Worm (Caenorhabditis elegans): Measurements from ENCODE around the gene srh-167.

The srh-167 gene

ce11 chrV:16333412-16333811 is at the start of gene srh-167:
Gene srh-167 (plus strand): TSS chrV:16333712.
- TF ChIP-seq hnd-1 (tag; optimal IDR thresholded peaks at IDR 0.05) (no peak), tbx-11 (GFP tag; IDR thresholded peaks at IDR 0.05) (no peak), ama-1 (optimal IDR thresholded peaks at IDR 0.05) (no peak), F13C5.2 (tag; optimal IDR thresholded peaks at IDR 0.05) (no peak), tra-4 (tag; optimal IDR thresholded peaks at IDR 0.05) (no peak), aly-1 (tag; optimal IDR thresholded peaks at IDR 0.05) (no peak)

- no peak for TF ChIP-seq hmbx-1 (tag; optimal IDR thresholded peaks at IDR 0.05)
- TF ChIP-seq F13C5.2 (tag; optimal IDR thresholded peaks at IDR 0.05) = no peak
- no peak for TF ChIP-seq aly-1 (tag; optimal IDR thresholded peaks at IDR 0.05)
- no peak for TF ChIP-seq flt-1 (GFP tag; IDR thresholded peaks at IDR 0.05)
- TF ChIP-seq ceh-36 (tag; optimal IDR thresholded peaks at IDR 0.05) = no peak
- TF ChIP-seq hnd-1 (tag; optimal IDR thresholded peaks at IDR 0.05) = no peak
- TF ChIP-seq tra-4 (tag; optimal IDR thresholded peaks at IDR 0.05) = no peak
- TF ChIP-seq pes-1 (GFP tag; IDR thresholded peaks at IDR 0.05) = no peak
- no peak for TF ChIP-seq ets-7 (tag; optimal IDR thresholded peaks at IDR 0.05)
- TF ChIP-seq ceh-13 (GFP tag; optimal IDR thresholded peaks at IDR 0.05) = no peak
- TF ChIP-seq sea-1 (GFP tag; conservative IDR thresholded peaks at IDR 0.05) = no peak
- no peak for TF ChIP-seq hmg-4 (GFP tag; optimal IDR thresholded peaks at IDR 0.05)
- no peak for TF ChIP-seq ama-1 (optimal IDR thresholded peaks at IDR 0.05)
- no peak for TF ChIP-seq tbx-11 (GFP tag; IDR thresholded peaks at IDR 0.05)
- no peak for TF ChIP-seq tbx-37 (GFP tag; conservative IDR thresholded peaks at IDR 0.05)
- no peak for TF ChIP-seq scrt-1 (GFP tag; IDR thresholded peaks at IDR 0.05)
- TF ChIP-seq B0310.2 (tag; optimal IDR thresholded peaks at IDR 0.05) = no peak
These were observed 47.7 kb upstream of the srh-167 start, which contains the start of gene F28G4.4 for ce11 chrV:16285794-16286193. Gene F28G4.4 (minus strand): TSS chrV:16285894.

ce11 chrV:16287619-16288018 is 45.9 kb upstream of the srh-167 start, which contains the start of gene F28G4.3:
Gene F28G4.3 (minus strand): TSS chrV:16287719.
- TF ChIP-seq pes-1 (GFP tag; IDR thresholded peaks at IDR 0.05) = no peak
- no peak for TF ChIP-seq hmbx-1 (tag; optimal IDR thresholded peaks at IDR 0.05)
- no peak for TF ChIP-seq tbx-37 (GFP tag; conservative IDR thresholded peaks at IDR 0.05)
- no peak for TF ChIP-seq ceh-13 (GFP tag; optimal IDR thresholded peaks at IDR 0.05)

ce11 chrV:16292409-16292808 is 41.1 kb upstream of the srh-167 start, which contains the start of gene oac-5:
Gene oac-5 (plus strand): TSS chrV:16292709.
- no peak for TF ChIP-seq hnd-1 (tag; optimal IDR thresholded peaks at IDR 0.05)
- no peak for TF ChIP-seq scrt-1 (GFP tag; IDR thresholded peaks at IDR 0.05)
- no peak for TF ChIP-seq aly-1 (tag; optimal IDR thresholded peaks at IDR 0.05)
- TF ChIP-seq hmbx-1 (tag; optimal IDR thresholded peaks at IDR 0.05) = no peak
- TF ChIP-seq F13C5.2 (tag; optimal IDR thresholded peaks at IDR 0.05) = no peak
- no peak for TF ChIP-seq hmg-4 (GFP tag; optimal IDR thresholded peaks at IDR 0.05)
- TF ChIP-seq pes-1 (GFP tag; IDR thresholded peaks at IDR 0.05) = no peak
- no peak for TF ChIP-seq sea-1 (GFP tag; conservative IDR thresholded peaks at IDR 0.05)
- TF ChIP-seq tbx-11 (GFP tag; IDR thresholded peaks at IDR 0.05) = no peak
- no peak for TF ChIP-seq tbx-37 (GFP tag; conservative IDR thresholded peaks at IDR 0.05)

ce11 chrV:16297070-16297469 is 36.4 kb upstream of the srh-167 start, which contains the start of gene srbc-83:
Gene srbc-83 (plus strand): TSS chrV:16297370.
- no peak for TF ChIP-seq sea-1 (GFP tag; conservative IDR thresholded peaks at IDR 0.05)
- no peak for TF ChIP-seq scrt-1 (GFP tag; IDR thresholded peaks at IDR 0.05)
- TF ChIP-seq F13C5.2 (tag; optimal IDR thresholded peaks at IDR 0.05) = no peak
- TF ChIP-seq tbx-37 (GFP tag; conservative IDR thresholded peaks at IDR 0.05) = no peak
- no peak for TF ChIP-seq hmg-4 (GFP tag; optimal IDR thresholded peaks at IDR 0.05)
- TF ChIP-seq hnd-1 (tag; optimal IDR thresholded peaks at IDR 0.05) = no peak
- no peak for TF ChIP-seq ama-1 (optimal IDR thresholded peaks at IDR 0.05)
- no peak for TF ChIP-seq ets-7 (tag; optimal IDR thresholded peaks at IDR 0.05)
- TF ChIP-seq flt-1 (GFP tag; IDR thresholded peaks at IDR 0.05) = no peak
- no peak for TF ChIP-seq hmbx-1 (tag; optimal IDR thresholded peaks at IDR 0.05)
- no peak for TF ChIP-seq aly-1 (tag; optimal IDR thresholded peaks at IDR 0.05)
- TF ChIP-seq pes-1 (GFP tag; IDR thresholded peaks at IDR 0.05) = no peak

- TF ChIP-seq hmg-4 (GFP tag; optimal IDR thresholded peaks at IDR 0.05) (no peak), ets-7 (tag; optimal IDR thresholded peaks at IDR 0.05) (no peak), aly-1 (tag; optimal IDR thresholded peaks at IDR 0.05) (no peak), tbx-37 (GFP tag; conservative IDR thresholded peaks at IDR 0.05) (no peak), tra-4 (tag; optimal IDR thresholded peaks at IDR 0.05) (no peak)
These were observed 34.8 kb upstream of the srh-167 start, which contains the start of gene srbc-84 for ce11 chrV:16298669-16299068. Gene srbc-84 (plus strand): TSS chrV:16298969.

ce11 chrV:16299834-16300233 is 33.7 kb upstream of the srh-167 start:
- no peak for TF ChIP-seq hmg-4 (GFP tag; optimal IDR thresholded peaks at IDR 0.05)
- TF ChIP-seq sea-1 (GFP tag; conservative IDR thresholded peaks at IDR 0.05) = no peak
- no peak for TF ChIP-seq ama-1 (optimal IDR thresholded peaks at IDR 0.05)

- TF ChIP-seq pes-1 (GFP tag; IDR thresholded peaks at IDR 0.05) (no peak), sea-1 (GFP tag; conservative IDR thresholded peaks at IDR 0.05) (no peak), F13C5.2 (tag; optimal IDR thresholded peaks at IDR 0.05) (no peak), aly-1 (tag; optimal IDR thresholded peaks at IDR 0.05) (no peak), ceh-36 (tag; optimal IDR thresholded peaks at IDR 0.05) (no peak), tra-4 (tag; optimal IDR thresholded peaks at IDR 0.05) (no peak), ets-7 (tag; optimal IDR thresholded peaks at IDR 0.05) (no peak), ceh-13 (GFP tag; optimal IDR thresholded peaks at IDR 0.05) (no peak), hmg-4 (GFP tag; optimal IDR thresholded peaks at IDR 0.05) (no peak), hmbx-1 (tag; optimal IDR thresholded peaks at IDR 0.05) (no peak), tbx-37 (GFP tag; conservative IDR thresholded peaks at IDR 0.05) (no peak), B0310.2 (tag; optimal IDR thresholded peaks at IDR 0.05) (no peak)
These were observed 33.2 kb upstream of the srh-167 start, which contains the start of gene srbc-82 for ce11 chrV:16300276-16300675. Gene srbc-82 (plus strand): TSS chrV:16300576.
